Fruit fly (Drosophila melanogaster): ENCODE measurements around the gene pelo.

Gene pelo

dm6 chr2L:9711107-9711585 lies 10.5 kb downstream of the pelo start, which contains the start of gene CG4364 (continued):
- TF ChIP-seq CG9876 (GFP tag; optimal IDR thresholded peaks at IDR 0.05): no peak
- no peak for TF ChIP-seq CG8478 (optimal IDR thresholded peaks at IDR 0.05)
- no peak for TF ChIP-seq danr (GFP tag; IDR thresholded peaks at IDR 0.05)
- no peak for TF ChIP-seq wor (GFP tag; IDR thresholded peaks at IDR 0.05)
- no peak for TF ChIP-seq stc (GFP tag; IDR thresholded peaks at IDR 0.05)
- no peak for TF ChIP-seq da (GFP tag; optimal IDR thresholded peaks at IDR 0.05)
- TF ChIP-seq NC2β (GFP tag; optimal IDR thresholded peaks at IDR 0.05): no peak
- TF ChIP-seq CG11456 (GFP tag; IDR thresholded peaks at IDR 0.05): no peak
- TF ChIP-seq lilli (GFP tag; optimal IDR thresholded peaks at IDR 0.05): no peak
- TF ChIP-seq schlank (tag; optimal IDR thresholded peaks at IDR 0.05): no peak
- TF ChIP-seq CG8944 (GFP tag; optimal IDR thresholded peaks at IDR 0.05): no peak
- TF ChIP-seq ato (GFP tag; IDR thresholded peaks at IDR 0.05; ENCODE audit: partially characterized antibody): peak; percentile 44; the same call in 1 of the 2 replicates
- TF ChIP-seq CG17829 (tag; optimal IDR thresholded peaks at IDR 0.05): peak; percentile 61
- TF ChIP-seq CG1792 (GFP tag; optimal IDR thresholded peaks at IDR 0.05): no peak
- no peak for TF ChIP-seq trh (GFP tag; optimal IDR thresholded peaks at IDR 0.05)
- TF ChIP-seq GATAe (GFP tag; conservative IDR thresholded peaks at IDR 0.05): no peak
- TF ChIP-seq pros (GFP tag; optimal IDR thresholded peaks at IDR 0.05): no peak
- no peak for TF ChIP-seq shn (GFP tag; optimal IDR thresholded peaks at IDR 0.05)
- TF ChIP-seq CG12659 (GFP tag; optimal IDR thresholded peaks at IDR 0.05): no peak
- TF ChIP-seq her (GFP tag; optimal IDR thresholded peaks at IDR 0.05): peak; percentile 97
- TF ChIP-seq chif (GFP tag; optimal IDR thresholded peaks at IDR 0.05): no peak
- no peak for TF ChIP-seq CoRest (tag; optimal IDR thresholded peaks at IDR 0.05)
- peak; percentile 63 for TF ChIP-seq MESR4 (GFP tag; optimal IDR thresholded peaks at IDR 0.05)
- no peak for TF ChIP-seq CG2875 (GFP tag; optimal IDR thresholded peaks at IDR 0.05)
- no peak for TF ChIP-seq CG11398 (GFP tag; optimal IDR thresholded peaks at IDR 0.05)
- no peak for TF ChIP-seq sr (GFP tag; IDR thresholded peaks at IDR 0.05)
- no peak for TF ChIP-seq sd (tag; optimal IDR thresholded peaks at IDR 0.05)
- no peak for TF ChIP-seq CG9609 (GFP tag; optimal IDR thresholded peaks at IDR 0.05)
- TF ChIP-seq CG12391 (tag; optimal IDR thresholded peaks at IDR 0.05): no peak
- peak; percentile 86 for TF ChIP-seq CG8290 (GFP tag; optimal IDR thresholded peaks at IDR 0.05)
- TF ChIP-seq CG8290 (tag; optimal IDR thresholded peaks at IDR 0.05): peak; percentile 65 to 71
- no peak for TF ChIP-seq sisA (GFP tag; IDR thresholded peaks at IDR 0.05)
- TF ChIP-seq Bteb2 (GFP tag; optimal IDR thresholded peaks at IDR 0.05): no peak
- TF ChIP-seq twi (tag; optimal IDR thresholded peaks at IDR 0.05): no peak
- peak; percentile 46 for TF ChIP-seq ftz-f1 (GFP tag; optimal IDR thresholded peaks at IDR 0.05)
- no peak for TF ChIP-seq fd102C (GFP tag; optimal IDR thresholded peaks at IDR 0.05)
- no peak for TF ChIP-seq CG10959 (GFP tag; IDR thresholded peaks at IDR 0.05)
- no peak for TF ChIP-seq z (GFP tag; IDR thresholded peaks at IDR 0.05)
- no peak for TF ChIP-seq Atf3 (GFP tag; optimal IDR thresholded peaks at IDR 0.05)
- no peak for TF ChIP-seq sqz (GFP tag; optimal IDR thresholded peaks at IDR 0.05)
- no peak for TF ChIP-seq CG10274 (GFP tag; optimal IDR thresholded peaks at IDR 0.05)
- TF ChIP-seq HLH3B (GFP tag; IDR thresholded peaks at IDR 0.05): no peak
- TF ChIP-seq CG11247 (GFP tag; IDR thresholded peaks at IDR 0.05): no peak
- TF ChIP-seq ham (GFP tag; IDR thresholded peaks at IDR 0.05): no peak
- TF ChIP-seq Atf-2 (GFP tag; optimal IDR thresholded peaks at IDR 0.05): no peak
- no peak for TF ChIP-seq CG2120 (GFP tag; optimal IDR thresholded peaks at IDR 0.05)
- no peak for TF ChIP-seq CG10321 (GFP tag; IDR thresholded peaks at IDR 0.05)
- no peak for TF ChIP-seq CG6689 (GFP tag; IDR thresholded peaks at IDR 0.05)
- TF ChIP-seq CG12155 (GFP tag; optimal IDR thresholded peaks at IDR 0.05): no peak
- no peak for TF ChIP-seq Lpt (GFP tag; optimal IDR thresholded peaks at IDR 0.05)
- TF ChIP-seq CG3163 (GFP tag; optimal IDR thresholded peaks at IDR 0.05): no peak
- peak; percentile 41; the same call in 2 of the 3 replicates for TF ChIP-seq CG11560 (tag; IDR thresholded peaks at IDR 0.05)
- peak; percentile 12 for TF ChIP-seq CTCF (GFP tag; optimal IDR thresholded peaks at IDR 0.05)
- TF ChIP-seq CG14965 (GFP tag; optimal IDR thresholded peaks at IDR 0.05; ENCODE audit: borderline replicate concordance): no peak
